Fruit fly (Drosophila melanogaster): ENCODE results near the gene RasGAP1.
A peak's percentile ranks its signal among the peaks of the same experiment; 100 is the strongest.

RasGAP1 gene

dm6 chr3L:9838534-9838933, 16.6 kb downstream of the RasGAP1 start, which contains the start of gene Cdk8 (continued):
- TF ChIP-seq Fer3 (tag; optimal IDR thresholded peaks at IDR 0.05) = peak; percentile 44
- no peak for TF ChIP-seq CG2875 (GFP tag; optimal IDR thresholded peaks at IDR 0.05)
- TF ChIP-seq phol (tag; optimal IDR thresholded peaks at IDR 0.05) = peak; percentile 67
- no peak for TF ChIP-seq CG17385 (GFP tag; optimal IDR thresholded peaks at IDR 0.05)
- TF ChIP-seq ssp (GFP tag; IDR thresholded peaks at IDR 0.05) = no peak
- peak; percentile 18; the same call in 1 of the 2 replicates for TF ChIP-seq stc (GFP tag; IDR thresholded peaks at IDR 0.05)
- TF ChIP-seq fd96Cb (tag; optimal IDR thresholded peaks at IDR 0.05) = peak; percentile 14
- no peak for TF ChIP-seq aop (GFP tag; IDR thresholded peaks at IDR 0.05)
- TF ChIP-seq CG9932 (GFP tag; IDR thresholded peaks at IDR 0.05) = peak; percentile 77
- peak; percentile 68 to 92 for TF ChIP-seq crp (GFP tag; optimal IDR thresholded peaks at IDR 0.05)
- no peak for TF ChIP-seq CG3726 (GFP tag; IDR thresholded peaks at IDR 0.05)
- peak; percentile 15 for TF ChIP-seq nerfin-1 (tag; optimal IDR thresholded peaks at IDR 0.05)
- peak; percentile 32 for TF ChIP-seq HLH54F (GFP tag; optimal IDR thresholded peaks at IDR 0.05)
- no peak for TF ChIP-seq NC2α (GFP tag; optimal IDR thresholded peaks at IDR 0.05)
- peak; percentile 26 for TF ChIP-seq CG18764 (GFP tag; optimal IDR thresholded peaks at IDR 0.05)
- peak; percentile 15 for TF ChIP-seq CG7556 (GFP tag; optimal IDR thresholded peaks at IDR 0.05)
- TF ChIP-seq Dbx (GFP tag; IDR thresholded peaks at IDR 0.05) = peak; percentile 39; the same call in 1 of the 3 replicates
- TF ChIP-seq lab (GFP tag; optimal IDR thresholded peaks at IDR 0.05) = peak; percentile 29
- TF ChIP-seq pfk (GFP tag; optimal IDR thresholded peaks at IDR 0.05) = no peak
- TF ChIP-seq Doc2 (GFP tag; IDR thresholded peaks at IDR 0.05) = no peak
- no peak for TF ChIP-seq CG9609 (GFP tag; optimal IDR thresholded peaks at IDR 0.05)
- TF ChIP-seq Fer1 (GFP tag; optimal IDR thresholded peaks at IDR 0.05) = peak; percentile 7
- TF ChIP-seq CG4730 (GFP tag; IDR thresholded peaks at IDR 0.05) = no peak
- peak; percentile 77 for TF ChIP-seq slbo (GFP tag; IDR thresholded peaks at IDR 0.05)
- TF ChIP-seq zfh2 (GFP tag; optimal IDR thresholded peaks at IDR 0.05) = peak; percentile 14
- TF ChIP-seq stwl (tag; optimal IDR thresholded peaks at IDR 0.05) = peak; percentile 22
- TF ChIP-seq hkb (optimal IDR thresholded peaks at IDR 0.05) = no peak
- TF ChIP-seq hkb (GFP tag; IDR thresholded peaks at IDR 0.05) = peak; percentile 63
- TF ChIP-seq CG32532 (GFP tag; IDR thresholded peaks at IDR 0.05) = peak; percentile 64
- TF ChIP-seq CG17829 (tag; optimal IDR thresholded peaks at IDR 0.05) = peak; percentile 58
- TF ChIP-seq MESR4 (GFP tag; optimal IDR thresholded peaks at IDR 0.05) = peak; percentile 26
- no peak for TF ChIP-seq cato (GFP tag; optimal IDR thresholded peaks at IDR 0.05; ENCODE audit: borderline replicate concordance)

dm6 chr3L:9837053-9837452, 18.0 kb downstream of the RasGAP1 start:
- no peak for TF ChIP-seq vnd (GFP tag; IDR thresholded peaks at IDR 0.05; ENCODE audit: partially characterized antibody)
- TF ChIP-seq eyg (GFP tag; optimal IDR thresholded peaks at IDR 0.05) = no peak
- 0 out of 2 replicates have a peak, but pooled peaks have one; percentile 15 for TF ChIP-seq CG4360 (GFP tag; IDR thresholded peaks at IDR 0.05)
- TF ChIP-seq wor (GFP tag; IDR thresholded peaks at IDR 0.05) = no peak
- no peak for TF ChIP-seq bigmax (GFP tag; optimal IDR thresholded peaks at IDR 0.05)
- no peak for TF ChIP-seq Dbx (GFP tag; IDR thresholded peaks at IDR 0.05)
- no peak for TF ChIP-seq CG8478 (optimal IDR thresholded peaks at IDR 0.05)
- TF ChIP-seq gfzf (GFP tag; optimal IDR thresholded peaks at IDR 0.05) = peak; percentile 1
- no peak for TF ChIP-seq rib (GFP tag; IDR thresholded peaks at IDR 0.05)
- TF ChIP-seq Dfd (GFP tag; optimal IDR thresholded peaks at IDR 0.05) = peak in 1 of 2 experiments; percentile 51
- no peak for TF ChIP-seq CG10543 (GFP tag; optimal IDR thresholded peaks at IDR 0.05)
- TF ChIP-seq unc-4 (GFP tag; IDR thresholded peaks at IDR 0.05; ENCODE audit: partially characterized antibody) = peak; percentile 2; the same call in 1 of the 2 replicates

Data from whole organism, embryonic.